Fruit fly (Drosophila melanogaster) whole organism, embryonic: Measurements from ENCODE around the gene CG34266.
A peak's percentile ranks its signal among the peaks of the same experiment; 100 is the strongest.

Source experiments
- Aef1 ChIP-seq: fragments of 200-800 bp; sonication (Bioruptor generic); IDR thresholded peaks from 3 replicates; pipeline ENCODE4 v1.3.6; 2022; ENCODE audit warnings: missing biosample characterization, missing genetic modification characterization
- C15 ChIP-seq: fragments of 200-800 bp; sonication (Bioruptor generic); IDR thresholded peaks from 3 replicates; pipeline ENCODE4 v1.3.6; 2022; ENCODE audit warnings: missing biosample characterization, missing genetic modification characterization
- CG1024 ChIP-seq: fragments of 200-800 bp; sonication (Bioruptor generic); IDR thresholded peaks from 2 replicates; pipeline ENCODE4 v1.3.6; 2022; ENCODE audit warnings: missing biosample characterization, missing genetic modification characterization
- CG10565 ChIP-seq: fragments of 200-800 bp; sonication (Bioruptor generic); optimal IDR thresholded peaks from 3 replicates; lab custom pipeline; 2016; ENCODE audit warnings: missing biosample characterization, mild to moderate bottlenecking, missing genetic modification characterization
- CG10959 ChIP-seq: fragments of 200-800 bp; sonication (Bioruptor generic); IDR thresholded peaks from 2 replicates; pipeline ENCODE4 v1.3.6; 2022; ENCODE audit warnings: missing biosample characterization, missing genetic modification characterization
- CG11093 ChIP-seq: fragments of 200-800 bp; sonication (Bioruptor generic); IDR thresholded peaks from 3 replicates; pipeline ENCODE4 v1.3.6; 2022; ENCODE audit warnings: missing biosample characterization, missing genetic modification characterization
- CG11398 ChIP-seq: fragments of 200-800 bp; sonication (Bioruptor generic); optimal IDR thresholded peaks from 2 replicates; lab custom pipeline; 2016; ENCODE audit warnings: missing biosample characterization, missing genetic modification characterization
- CG12219 ChIP-seq: fragments of 200-800 bp; sonication (Bioruptor generic); optimal IDR thresholded peaks from 3 replicates; lab custom pipeline; 2018; ENCODE audit warnings: missing biosample characterization, mild to moderate bottlenecking, missing genetic modification characterization
- CG12236 ChIP-seq: fragments of 200-800 bp; sonication (Bioruptor generic); optimal IDR thresholded peaks from 2 replicates; lab custom pipeline; 2016; ENCODE audit warnings: missing biosample characterization, missing genetic modification characterization
- CG12299 ChIP-seq: fragments of 200-800 bp; sonication (Bioruptor generic); optimal IDR thresholded peaks from 2 replicates; lab custom pipeline; 2018; ENCODE audit warnings: missing biosample characterization, mild to moderate bottlenecking, missing genetic modification characterization
- CG14014 ChIP-seq: fragments of 200-800 bp; sonication (Bioruptor generic); IDR thresholded peaks from 2 replicates; pipeline ENCODE4 v1.3.6; 2022; ENCODE audit warnings: missing biosample characterization, missing genetic modification characterization
- CG14860 ChIP-seq: fragments of 200-800 bp; sonication (Bioruptor generic); IDR thresholded peaks from 3 replicates; pipeline ENCODE4 v1.3.6; 2022; ENCODE audit warnings: missing biosample characterization, missing genetic modification characterization; ENCODE audit not compliant: partially characterized antibody
- CG1647 ChIP-seq: fragments of 200-800 bp; sonication (Bioruptor generic); optimal IDR thresholded peaks from 3 replicates; lab custom pipeline; 2016; ENCODE audit warnings: missing biosample characterization, missing genetic modification characterization
- CG17186 ChIP-seq: fragments of 200-800 bp; sonication (Bioruptor generic); optimal IDR thresholded peaks from 3 replicates; lab custom pipeline; 2017; ENCODE audit warnings: missing biosample characterization, missing genetic modification reagents, missing genetic modification characterization
- CG17385 ChIP-seq: fragments of 200-800 bp; sonication (Bioruptor generic); optimal IDR thresholded peaks from 3 replicates; lab custom pipeline; 2018; ENCODE audit warnings: missing biosample characterization, mild to moderate bottlenecking, missing genetic modification characterization
- CG17612 ChIP-seq: fragments of 200-800 bp; sonication (Bioruptor generic); IDR thresholded peaks from 2 replicates; pipeline ENCODE4 v1.3.6; 2022; ENCODE audit warnings: missing biosample characterization, missing genetic modification characterization
- CG17912 ChIP-seq: fragments of 200-800 bp; sonication (Bioruptor generic); optimal IDR thresholded peaks from 2 replicates; lab custom pipeline; 2018; ENCODE audit warnings: missing biosample characterization, mild to moderate bottlenecking, missing genetic modification characterization
- CG1792 ChIP-seq: fragments of 200-800 bp; sonication (Bioruptor generic); optimal IDR thresholded peaks from 2 replicates; lab custom pipeline; 2016; ENCODE audit warnings: missing biosample characterization, missing genetic modification characterization
- CG1832 ChIP-seq: fragments of 200-800 bp; sonication (Bioruptor generic); optimal IDR thresholded peaks from 2 replicates; lab custom pipeline; 2017; ENCODE audit warnings: missing biosample characterization, mild to moderate bottlenecking, missing genetic modification characterization, inconsistent platforms
- CG18599 ChIP-seq: fragments of 200-800 bp; sonication (Bioruptor generic); optimal IDR thresholded peaks from 3 replicates; lab custom pipeline; 2017; ENCODE audit warnings: missing biosample characterization, missing genetic modification characterization, mild to moderate bottlenecking, moderate library complexity, missing genetic modification reagents
- CG2199 ChIP-seq: fragments of 200-800 bp; sonication (Bioruptor generic); IDR thresholded peaks from 3 replicates; pipeline ENCODE4 v1.3.6; 2022; ENCODE audit warnings: missing biosample characterization, missing genetic modification characterization
- CG32772 ChIP-seq: fragments of 200-800 bp; sonication (Bioruptor generic); IDR thresholded peaks from 2 replicates; pipeline ENCODE4 v1.3.6; 2022; ENCODE audit warnings: missing biosample characterization, missing genetic modification characterization
- CG33557 ChIP-seq: fragments of 200-800 bp; sonication (Bioruptor generic); optimal IDR thresholded peaks from 2 replicates; lab custom pipeline; 2019; ENCODE audit warnings: missing biosample characterization, mild to moderate bottlenecking, missing genetic modification characterization, moderate library complexity
- CG4854 ChIP-seq: fragments of 200-800 bp; sonication (Bioruptor generic); optimal IDR thresholded peaks from 2 replicates; lab custom pipeline; 2016; ENCODE audit warnings: missing biosample characterization, missing genetic modification characterization, inconsistent platforms
- CG8290 ChIP-seq, 3 experiments: fragments of 200-800 bp; sonication (Bioruptor generic); optimal IDR thresholded peaks; 2 replicates each; lab custom pipeline; 2016 to 2019; ENCODE audit warnings: missing biosample characterization in 3 of 3, missing genetic modification characterization in 3 of 3, mild to moderate bottlenecking in 2 of 3, moderate library complexity in 1 of 3
- CG8924 ChIP-seq: fragments of 200-800 bp; optimal IDR thresholded peaks from 3 replicates; lab custom pipeline; 2019; ENCODE audit warnings: missing biosample characterization, mild to moderate bottlenecking, missing genetic modification characterization, moderate library complexity
- D ChIP-seq, 2 experiments: fragments of 200-800 bp in 1 of 2; fragments of >200 bp in 1 of 2; sonication (Bioruptor generic) in 1 of 2; optimal IDR thresholded peaks; 2 replicates in 1 of 2; 3 replicates in 1 of 2; lab custom pipeline; 2017; ENCODE audit warnings: mild to moderate bottlenecking in 1 of 2, missing biosample characterization in 1 of 2, missing genetic modification characterization in 1 of 2, missing genetic modification reagents in 1 of 2
- Dp ChIP-seq: fragments of 200-800 bp; sonication (Bioruptor generic); optimal IDR thresholded peaks from 2 replicates; lab custom pipeline; 2018; ENCODE audit warnings: missing biosample characterization, mild to moderate bottlenecking, missing genetic modification characterization, moderate library complexity
- E2f1 ChIP-seq: fragments of 200-800 bp; sonication (Bioruptor generic); IDR thresholded peaks from 2 replicates; pipeline ENCODE4 v1.3.6; 2022; ENCODE audit warnings: missing biosample characterization, missing genetic modification characterization
- Fer1 ChIP-seq: fragments of 200-800 bp; sonication (Bioruptor generic); optimal IDR thresholded peaks from 2 replicates; lab custom pipeline; 2017; ENCODE audit warnings: missing biosample characterization, mild to moderate bottlenecking, missing genetic modification characterization
- Side ChIP-seq: fragments of 200-800 bp; sonication (Bioruptor generic); optimal IDR thresholded peaks from 2 replicates; lab custom pipeline; 2016; ENCODE audit warnings: missing biosample characterization, missing genetic modification characterization
- Sry-δ ChIP-seq: fragments of 200-800 bp; sonication (Bioruptor generic); optimal IDR thresholded peaks from 2 replicates; lab custom pipeline; 2016; ENCODE audit warnings: missing biosample characterization, missing genetic modification characterization
- Tbp ChIP-seq: fragments of >200 bp; optimal IDR thresholded peaks from 2 replicates; lab custom pipeline; 2018; ENCODE audit warnings: missing biosample characterization, missing genetic modification characterization
- ap ChIP-seq: fragments of 200-800 bp; sonication (Bioruptor generic); IDR thresholded peaks from 2 replicates; pipeline ENCODE4 v1.3.6; 2022; ENCODE audit warnings: missing biosample characterization, missing genetic modification characterization
- cato ChIP-seq: fragments of 200-800 bp; sonication (Bioruptor generic); optimal IDR thresholded peaks from 2 replicates; lab custom pipeline; 2016; ENCODE audit warnings: missing biosample characterization, missing genetic modification characterization, borderline replicate concordance
- en ChIP-seq: fragments of 200-800 bp; sonication (Bioruptor generic); optimal IDR thresholded peaks from 2 replicates; lab custom pipeline; 2016; ENCODE audit warnings: missing biosample characterization, missing genetic modification characterization
- fu2 ChIP-seq: fragments of 200-800 bp; sonication (Bioruptor generic); optimal IDR thresholded peaks from 2 replicates; lab custom pipeline; 2016; ENCODE audit warnings: missing biosample characterization, missing genetic modification characterization
- jumu ChIP-seq: fragments of 200-800 bp; sonication (Bioruptor generic); optimal IDR thresholded peaks from 3 replicates; lab custom pipeline; 2016; ENCODE audit warnings: missing biosample characterization, missing genetic modification characterization
- knrl ChIP-seq: fragments of 200-800 bp; sonication (Bioruptor generic); IDR thresholded peaks from 3 replicates; pipeline ENCODE4 v1.3.6; 2022; ENCODE audit warnings: missing biosample characterization, missing genetic modification characterization; ENCODE audit not compliant: partially characterized antibody
- lilli ChIP-seq: fragments of 200-800 bp; sonication (Bioruptor generic); optimal IDR thresholded peaks from 3 replicates; lab custom pipeline; 2016; ENCODE audit warnings: missing biosample characterization, missing genetic modification characterization
- lov ChIP-seq, 2 experiments: fragments of 200-800 bp in 1 of 2; fragments of >200 bp in 1 of 2; sonication (Bioruptor generic) in 1 of 2; IDR thresholded peaks in 1 of 2; optimal IDR thresholded peaks in 1 of 2; 2 replicates in 1 of 2; 3 replicates in 1 of 2; pipeline versions ENCODE4 v1.3.6 to Lab custom; 2017 to 2022; ENCODE audit warnings: missing biosample characterization in 1 of 2, missing genetic modification characterization in 1 of 2
- oc ChIP-seq: fragments of 200-800 bp; sonication (Bioruptor generic); optimal IDR thresholded peaks from 2 replicates; lab custom pipeline; 2018; ENCODE audit warnings: missing biosample characterization, mild to moderate bottlenecking, missing genetic modification characterization, moderate library complexity
- run ChIP-seq: fragments of 200-800 bp; sonication (Bioruptor generic); optimal IDR thresholded peaks from 3 replicates; lab custom pipeline; 2018; ENCODE audit warnings: missing biosample characterization, mild to moderate bottlenecking, missing genetic modification characterization
- scrt ChIP-seq: fragments of 200-800 bp; sonication (Bioruptor generic); optimal IDR thresholded peaks from 2 replicates; lab custom pipeline; 2018; ENCODE audit warnings: missing biosample characterization, mild to moderate bottlenecking, missing genetic modification characterization, moderate library complexity
- sim ChIP-seq: fragments of 200-800 bp; sonication (Bioruptor generic); IDR thresholded peaks from 2 replicates; pipeline ENCODE4 v1.3.6; 2022; ENCODE audit warnings: missing biosample characterization, missing genetic modification characterization
- tap ChIP-seq: fragments of 200-800 bp; optimal IDR thresholded peaks from 3 replicates; lab custom pipeline; 2019; ENCODE audit warnings: missing biosample characterization, mild to moderate bottlenecking, missing genetic modification characterization, moderate library complexity
- tgo ChIP-seq: fragments of 200-800 bp; sonication (Bioruptor generic); IDR thresholded peaks from 3 replicates; pipeline ENCODE4 v1.3.6; 2022; ENCODE audit warnings: missing biosample characterization, missing genetic modification characterization
- tio ChIP-seq: fragments of 200-800 bp; sonication (Bioruptor generic); optimal IDR thresholded peaks from 2 replicates; lab custom pipeline; 2017; ENCODE audit warnings: missing biosample characterization, missing genetic modification characterization, inconsistent platforms
- usp ChIP-seq: fragments of >200 bp; optimal IDR thresholded peaks from 2 replicates; lab custom pipeline; 2017; ENCODE audit warnings: missing biosample characterization, missing genetic modification characterization
- vvl ChIP-seq: fragments of 200-800 bp; sonication (Bioruptor generic); IDR thresholded peaks from 2 replicates; pipeline ENCODE4 v1.3.6; 2022; ENCODE audit warnings: missing biosample characterization, missing genetic modification characterization

Gene CG34266

dm6 chr3L:4698032-4698431 is 20.4 kb downstream of the CG34266 start (continued):
- peak; percentile 84 for TF ChIP-seq oc (tag; lab: Kevin White, UChicago)
- TF ChIP-seq CG10565 (GFP tag; lab: Kevin White, UChicago) = peak; percentile 38
- TF ChIP-seq CG2199 = 0 out of 3 replicates have a peak, but pooled peaks have one; percentile 30
- peak; percentile 70 for TF ChIP-seq CG1792
- peak; percentile 82 for TF ChIP-seq CG8924 (tag; lab: Kevin White, UChicago)
- no peak for TF ChIP-seq Tbp (GFP tag; lab: Kevin White, UChicago)
- peak; percentile 83 for TF ChIP-seq E2f1 (GFP tag; lab: Robert Waterston, UW)
- no peak for TF ChIP-seq knrl (GFP tag; lab: Robert Waterston, UW)
- TF ChIP-seq tgo = peak; percentile 79
- no peak for TF ChIP-seq CG17912
- TF ChIP-seq CG33557 (GFP tag; lab: Kevin White, UChicago) = peak; percentile 22
- peak; percentile 71 for TF ChIP-seq fu2 (GFP tag; lab: Kevin White, UChicago)
- TF ChIP-seq scrt (GFP tag; lab: Kevin White, UChicago) = peak; percentile 78
- TF ChIP-seq cato = peak; percentile 48
- TF ChIP-seq CG14014 (GFP tag; lab: Robert Waterston, UW) = peak; percentile 89
- TF ChIP-seq Side (GFP tag; lab: Kevin White, UChicago) = peak; percentile 76
- TF ChIP-seq Aef1 = peak; percentile 86
- TF ChIP-seq Sry-δ = peak; percentile 49
- TF ChIP-seq C15 = peak; percentile 80
- peak; percentile 87 for TF ChIP-seq lilli (GFP tag; lab: Kevin White, UChicago)
- peak; percentile 80 for TF ChIP-seq CG1647 (GFP tag; lab: Kevin White, UChicago)
- peak; percentile 83 for TF ChIP-seq CG32772
- no peak for TF ChIP-seq Dp
- TF ChIP-seq CG4854 = peak; percentile 74
- peak; percentile 80 for TF ChIP-seq CG11398 (GFP tag; lab: Kevin White, UChicago)
- peak; percentile 75 for TF ChIP-seq ap
- peak; percentile 82 for TF ChIP-seq CG17385 (GFP tag; lab: Kevin White, UChicago)
- TF ChIP-seq CG17186 (GFP tag; lab: Kevin White, UChicago) = peak; percentile 10
- TF ChIP-seq CG8290 (GFP tag; optimal IDR thresholded peaks at IDR 0.05; lab: Kevin White, UChicago) = peak; percentile 30
- peak in 1 of 2 experiments; percentile 94 for TF ChIP-seq CG8290 (tag; optimal IDR thresholded peaks at IDR 0.05; lab: Kevin White, UChicago)
- TF ChIP-seq Fer1 (GFP tag; lab: Kevin White, UChicago) = peak; percentile 82
- peak; percentile 82 for TF ChIP-seq CG1024 (GFP tag; lab: Robert Waterston, UW)
- no peak for TF ChIP-seq lov (optimal IDR thresholded peaks at IDR 0.05; lab: Kevin White, UChicago)
- peak; percentile 80 for TF ChIP-seq lov (GFP tag; IDR thresholded peaks at IDR 0.05; lab: Robert Waterston, UW)
- TF ChIP-seq CG12236 (GFP tag; lab: Kevin White, UChicago) = peak; percentile 60
- peak; percentile 66 for TF ChIP-seq CG12299 (tag; lab: Kevin White, UChicago)
- TF ChIP-seq CG18599 (GFP tag; lab: Kevin White, UChicago) = peak; percentile 81
- TF ChIP-seq run (tag; lab: Kevin White, UChicago) = peak; percentile 44
- TF ChIP-seq tap (tag; lab: Kevin White, UChicago) = peak; percentile 76
- TF ChIP-seq CG1832 (GFP tag; lab: Kevin White, UChicago) = no peak
- TF ChIP-seq tio (GFP tag; lab: Kevin White, UChicago) = peak; percentile 62
- TF ChIP-seq usp (GFP tag; lab: Kevin White, UChicago) = no peak
- TF ChIP-seq sim (GFP tag; lab: Robert Waterston, UW) = no peak; the same call in 1 of the 2 replicates
- TF ChIP-seq en (GFP tag; lab: Kevin White, UChicago) = peak; percentile 67
- TF ChIP-seq CG14860 (GFP tag; lab: Robert Waterston, UW) = no peak
- TF ChIP-seq CG17612 (GFP tag; lab: Robert Waterston, UW) = peak; percentile 73
- TF ChIP-seq CG10959 = peak; percentile 65; the same call in 1 of the 2 replicates
- no peak for TF ChIP-seq D (optimal IDR thresholded peaks at IDR 0.05; lab: Kevin White, UChicago)
- TF ChIP-seq D (GFP tag; optimal IDR thresholded peaks at IDR 0.05; lab: Kevin White, UChicago) = peak; percentile 69
- TF ChIP-seq CG11093 = peak; percentile 78; the same call in 2 of the 3 replicates
- TF ChIP-seq vvl (GFP tag; lab: Robert Waterston, UW) = peak; percentile 87
- TF ChIP-seq jumu (GFP tag; lab: Kevin White, UChicago) = peak; percentile 65
- TF ChIP-seq CG12219 (GFP tag; lab: Kevin White, UChicago) = peak; percentile 86
